Fruit fly (Drosophila melanogaster): Measurements from ENCODE around the gene Jhbp4.

The Jhbp4 gene

dm6 chr3R:16040925-16041324 is 2.4 kb upstream of the Jhbp4 start:
- TF ChIP-seq sd (tag; optimal IDR thresholded peaks at IDR 0.05): no peak
- TF ChIP-seq z (GFP tag; IDR thresholded peaks at IDR 0.05): no peak
- TF ChIP-seq CG17186 (GFP tag; optimal IDR thresholded peaks at IDR 0.05): no peak
- peak; percentile 33 for TF ChIP-seq CoRest (tag; optimal IDR thresholded peaks at IDR 0.05)
- peak; percentile 8 for TF ChIP-seq Nf-YB (GFP tag; optimal IDR thresholded peaks at IDR 0.05)
- TF ChIP-seq Dp (GFP tag; optimal IDR thresholded peaks at IDR 0.05): peak; percentile 9
- no peak for TF ChIP-seq CG17385 (GFP tag; optimal IDR thresholded peaks at IDR 0.05)
- TF ChIP-seq CG15011 (GFP tag; optimal IDR thresholded peaks at IDR 0.05): no peak
- TF ChIP-seq CG2199 (GFP tag; IDR thresholded peaks at IDR 0.05): peak; percentile 93
- no peak for TF ChIP-seq CkIIα-i1 (GFP tag; IDR thresholded peaks at IDR 0.05)
- no peak for TF ChIP-seq CG10366 (GFP tag; IDR thresholded peaks at IDR 0.05)
- no peak for TF ChIP-seq Stat92E (GFP tag; optimal IDR thresholded peaks at IDR 0.05)
- TF ChIP-seq Xrp1 (GFP tag; IDR thresholded peaks at IDR 0.05): no peak
- no peak for TF ChIP-seq Taf1 (GFP tag; IDR thresholded peaks at IDR 0.05)
- peak; percentile 72 for TF ChIP-seq CTCF (GFP tag; optimal IDR thresholded peaks at IDR 0.05)
- no peak for TF ChIP-seq CG6854 (GFP tag; optimal IDR thresholded peaks at IDR 0.05)
- TF ChIP-seq CG4820 (GFP tag; optimal IDR thresholded peaks at IDR 0.05): no peak
- peak; percentile 98 for TF ChIP-seq CG18011 (GFP tag; optimal IDR thresholded peaks at IDR 0.05)
- TF ChIP-seq tgo (GFP tag; IDR thresholded peaks at IDR 0.05): no peak
- no peak for TF ChIP-seq dpn (GFP tag; optimal IDR thresholded peaks at IDR 0.05)
- TF ChIP-seq CG10565 (GFP tag; optimal IDR thresholded peaks at IDR 0.05): no peak
- peak; percentile 3 for TF ChIP-seq CG12659 (GFP tag; optimal IDR thresholded peaks at IDR 0.05)
- TF ChIP-seq Sry-β (GFP tag; optimal IDR thresholded peaks at IDR 0.05): no peak
- peak; percentile 35 for TF ChIP-seq CG1832 (GFP tag; optimal IDR thresholded peaks at IDR 0.05)
- no peak for TF ChIP-seq Trl (optimal IDR thresholded peaks at IDR 0.05)
- TF ChIP-seq Trl (GFP tag; optimal IDR thresholded peaks at IDR 0.05): no peak
- TF ChIP-seq chinmo (GFP tag; IDR thresholded peaks at IDR 0.05; ENCODE audit: partially characterized antibody): 0 out of 4 replicates have a peak, but pooled peaks have one; percentile 19
- TF ChIP-seq CG6791 (GFP tag; IDR thresholded peaks at IDR 0.05; ENCODE audit: partially characterized antibody): peak; percentile 52; the same call in 1 of the 3 replicates
- TF ChIP-seq tup (GFP tag; optimal IDR thresholded peaks at IDR 0.05): no peak
- no peak for TF ChIP-seq unpg (GFP tag; optimal IDR thresholded peaks at IDR 0.05)
- no peak for TF ChIP-seq CG3847 (GFP tag; IDR thresholded peaks at IDR 0.05)
- TF ChIP-seq bbx (GFP tag; IDR thresholded peaks at IDR 0.05; ENCODE audit: partially characterized antibody): peak; percentile 41; the same call in 1 of the 2 replicates
- TF ChIP-seq knrl (GFP tag; IDR thresholded peaks at IDR 0.05; ENCODE audit: partially characterized antibody): peak; percentile 44; the same call in 1 of the 3 replicates
- no peak for TF ChIP-seq CG12155 (GFP tag; optimal IDR thresholded peaks at IDR 0.05)
- no peak for TF ChIP-seq Ets97D (GFP tag; optimal IDR thresholded peaks at IDR 0.05)
- no peak for TF ChIP-seq Pdp1 (GFP tag; optimal IDR thresholded peaks at IDR 0.05)
- TF ChIP-seq fd96Cb (tag; optimal IDR thresholded peaks at IDR 0.05): no peak
- TF ChIP-seq Dbx (GFP tag; IDR thresholded peaks at IDR 0.05): no peak
- TF ChIP-seq CG6272 (GFP tag; IDR thresholded peaks at IDR 0.05): no peak
- no peak for TF ChIP-seq CG32532 (GFP tag; IDR thresholded peaks at IDR 0.05)
- TF ChIP-seq danr (GFP tag; IDR thresholded peaks at IDR 0.05): no peak
- TF ChIP-seq CG34422 (GFP tag; IDR thresholded peaks at IDR 0.05): no peak
- TF ChIP-seq sens (GFP tag): peak; percentile 68
- no peak for TF ChIP-seq vnd (GFP tag; IDR thresholded peaks at IDR 0.05; ENCODE audit: partially characterized antibody)
- TF ChIP-seq Lhr (GFP tag; optimal IDR thresholded peaks at IDR 0.05): peak; percentile 22
- no peak for TF ChIP-seq CG3726 (GFP tag; IDR thresholded peaks at IDR 0.05)
- peak; percentile 68 for TF ChIP-seq HmgZ (tag; optimal IDR thresholded peaks at IDR 0.05)
- TF ChIP-seq vvl (GFP tag; IDR thresholded peaks at IDR 0.05): peak; percentile 29
- peak; percentile 52 for TF ChIP-seq Bgb (GFP tag; IDR thresholded peaks at IDR 0.05; ENCODE audit: partially characterized antibody)
- TF ChIP-seq zfh2 (GFP tag; optimal IDR thresholded peaks at IDR 0.05): no peak
- TF ChIP-seq amos (GFP tag; IDR thresholded peaks at IDR 0.05; ENCODE audit: partially characterized antibody): peak; percentile 61
